Worm (Caenorhabditis elegans) whole organism, L3 larva: ENCODE measurements around the gene sru-7.

ENCODE experiments used
- aly-2 ChIP-seq: fragments of 150-350 bp; optimal IDR thresholded peaks from 2 replicates; lab custom pipeline; 2014; ENCODE audit warnings: missing biosample characterization, missing genetic modification characterization
- ceh-82 ChIP-seq: fragments of 150-350 bp; optimal IDR thresholded peaks from 2 replicates; lab custom pipeline; 2014; ENCODE audit warnings: missing biosample characterization, missing genetic modification characterization
- daf-12 ChIP-seq: fragments of 150-350 bp; optimal IDR thresholded peaks from 2 replicates; lab custom pipeline; 2014; ENCODE audit warnings: missing biosample characterization, missing genetic modification reagents, missing genetic modification characterization
- egl-27 ChIP-seq: sonication (generic microtip); optimal IDR thresholded peaks from 4 replicates; lab custom pipeline; 2017; ENCODE audit warnings: missing biosample characterization, missing genetic modification reagents, missing genetic modification characterization
- elt-3 ChIP-seq, 3 experiments: fragments of 150-350 bp in 1 of 3; sonication (generic microtip) in 2 of 3; optimal IDR thresholded peaks; 2 replicates in 2 of 3; 4 replicates in 1 of 3; lab custom pipeline; 2014 to 2017; ENCODE audit warnings: missing biosample characterization in 3 of 3, missing genetic modification characterization in 3 of 3
- jun-1 ChIP-seq: fragments of 150-350 bp; optimal IDR thresholded peaks from 2 replicates; lab custom pipeline; 2014; ENCODE audit warnings: missing biosample characterization, missing genetic modification reagents, missing genetic modification characterization
- lin-15B ChIP-seq: fragments of 150-350 bp; optimal IDR thresholded peaks from 2 replicates; lab custom pipeline; 2014; ENCODE audit warnings: missing biosample characterization, missing genetic modification characterization
- mdl-1 ChIP-seq: fragments of 150-350 bp; optimal IDR thresholded peaks from 2 replicates; lab custom pipeline; 2014; ENCODE audit warnings: missing biosample characterization, missing genetic modification characterization
- nhr-237 ChIP-seq: fragments of 150-350 bp; optimal IDR thresholded peaks from 2 replicates; lab custom pipeline; 2014; ENCODE audit warnings: missing biosample characterization, missing genetic modification characterization
- tbx-2 ChIP-seq: sonication (generic microtip); optimal IDR thresholded peaks from 2 replicates; lab custom pipeline; 2016; ENCODE audit warnings: mild to moderate bottlenecking, missing genetic modification characterization, missing compliant biosample characterization
- unc-39 ChIP-seq: sonication (generic microtip); optimal IDR thresholded peaks from 4 replicates; lab custom pipeline; 2017; ENCODE audit warnings: missing biosample characterization, missing genetic modification characterization
- zag-1 ChIP-seq: fragments of 150-350 bp; optimal IDR thresholded peaks from 2 replicates; lab custom pipeline; 2014; ENCODE audit warnings: missing biosample characterization, missing genetic modification characterization

- TF ChIP-seq nhr-237 (tag; lab: Kevin White, UChicago) (no peak), daf-12 (no peak), ceh-82 (no peak), jun-1 (tag; lab: Kevin White, UChicago) (no peak), mdl-1 (tag; lab: Kevin White, UChicago) (no peak), aly-2 (tag; lab: Kevin White, UChicago) (no peak), egl-27 (no peak), elt-3 (tag; optimal IDR thresholded peaks at IDR 0.05; lab: Kevin White, UChicago) (no peak), zag-1 (tag; lab: Kevin White, UChicago) (no peak), lin-15B (tag; lab: Kevin White, UChicago) (no peak), unc-39 (no peak), tbx-2 (tag; lab: Kevin White, UChicago) (no peak)
Measured at ce11 chrIV:8456899-8457298, 35.4 kb upstream of the sru-7 start, which contains the start of gene syx-4.
